Fruit fly (Drosophila melanogaster) whole organism, prepupa: ENCODE measurements around the gene CG12594.

Experiments used
- CG16779 ChIP-seq: fragments of 200-800 bp; sonication (Bioruptor generic); optimal IDR thresholded peaks from 3 replicates; lab custom pipeline; 2017; ENCODE audit warnings: missing biosample characterization, mild to moderate bottlenecking, missing genetic modification characterization
- CG7368 ChIP-seq: fragments of 200-800 bp; sonication (Bioruptor generic); optimal IDR thresholded peaks from 3 replicates; lab custom pipeline; 2016; ENCODE audit warnings: missing biosample characterization, missing genetic modification characterization
- CG8119 ChIP-seq: fragments of 200-800 bp; sonication (Bioruptor generic); IDR thresholded peaks from 3 replicates; pipeline ENCODE4 v1.3.6; 2022; ENCODE audit warnings: missing biosample characterization, missing genetic modification characterization
- CG8632 ChIP-seq: fragments of 200-800 bp; sonication (Bioruptor generic); optimal IDR thresholded peaks from 3 replicates; lab custom pipeline; 2016; ENCODE audit warnings: missing biosample characterization, missing genetic modification characterization
- Eip78C ChIP-seq: fragments of 200-800 bp; sonication (Bioruptor generic); peaks from one replicate; lab custom pipeline; 2016; ENCODE audit warnings: missing biosample characterization, missing genetic modification characterization
- Ets21C ChIP-seq: fragments of 200-800 bp; sonication (Bioruptor generic); optimal IDR thresholded peaks from 3 replicates; lab custom pipeline; 2016; ENCODE audit warnings: missing biosample characterization, missing genetic modification characterization
- Hr39 ChIP-seq: fragments of 200-800 bp; sonication (Bioruptor generic); optimal IDR thresholded peaks from 2 replicates; lab custom pipeline; 2016; ENCODE audit warnings: missing biosample characterization, missing genetic modification characterization
- Sox102F ChIP-seq: fragments of 200-800 bp; sonication (Bioruptor generic); optimal IDR thresholded peaks from 2 replicates; lab custom pipeline; 2016; ENCODE audit warnings: missing biosample characterization, mild to moderate bottlenecking, missing genetic modification characterization
- cyc ChIP-seq: fragments of 200-800 bp; sonication (Bioruptor generic); optimal IDR thresholded peaks from 3 replicates; lab custom pipeline; 2016; ENCODE audit warnings: missing biosample characterization, missing genetic modification characterization
- dac ChIP-seq: fragments of 200-800 bp; sonication (Bioruptor generic); optimal IDR thresholded peaks from 2 replicates; lab custom pipeline; 2017; ENCODE audit warnings: missing biosample characterization, mild to moderate bottlenecking, missing genetic modification characterization
- eg ChIP-seq: fragments of 200-800 bp; sonication (Bioruptor generic); IDR thresholded peaks from 3 replicates; pipeline ENCODE4 v1.3.6; 2022; ENCODE audit warnings: missing biosample characterization, missing genetic modification characterization
- net ChIP-seq: fragments of 200-800 bp; sonication (Bioruptor generic); optimal IDR thresholded peaks from 3 replicates; lab custom pipeline; 2016; ENCODE audit warnings: missing biosample characterization, missing genetic modification characterization
- vri ChIP-seq: fragments of 200-800 bp; sonication (Bioruptor generic); optimal IDR thresholded peaks from 3 replicates; lab custom pipeline; 2016; ENCODE audit warnings: missing biosample characterization, mild to moderate bottlenecking, missing genetic modification characterization

DNA sequence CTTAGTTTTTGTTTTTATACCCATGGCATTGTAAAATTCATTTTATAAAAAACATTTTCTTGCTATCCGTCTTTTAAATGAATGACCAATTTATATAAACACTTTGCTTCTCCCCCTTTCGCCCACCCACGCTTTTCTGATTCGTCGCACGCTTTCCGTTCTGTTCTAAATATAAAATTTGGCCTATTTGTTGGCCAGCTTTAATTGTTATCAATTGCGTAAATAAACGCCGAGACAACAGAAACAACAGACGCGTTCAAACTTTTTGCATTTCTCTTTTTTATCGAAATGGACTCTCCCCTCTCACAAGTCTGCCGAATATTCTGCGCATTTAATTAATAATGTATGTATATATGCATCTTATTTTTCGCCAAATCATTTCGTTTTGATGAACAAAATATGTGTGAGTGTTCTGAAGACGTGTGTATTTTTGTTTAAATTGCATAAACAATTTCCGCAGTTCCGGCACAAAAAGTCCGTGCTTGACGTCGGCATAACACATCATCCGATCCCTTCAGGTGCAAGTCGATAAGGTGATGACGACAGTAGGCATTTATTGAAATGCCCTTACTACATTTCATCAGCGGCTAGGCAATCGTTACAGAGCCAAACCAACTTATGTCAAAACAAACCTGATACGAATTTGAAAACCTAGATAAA is 35.8 kb downstream of the CG12594 start:
- TF ChIP-seq net (GFP tag; lab: Kevin White, UChicago) = no peak
- peak; percentile 18 for TF ChIP-seq Eip78C (GFP tag; lab: Kevin White, UChicago)
- TF ChIP-seq Sox102F = no peak
- no peak for TF ChIP-seq CG7368 (GFP tag; lab: Kevin White, UChicago)
- no peak for TF ChIP-seq CG8632
- no peak for TF ChIP-seq Hr39 (GFP tag; lab: Kevin White, UChicago)
- no peak for TF ChIP-seq Ets21C
- TF ChIP-seq vri (GFP tag; lab: Kevin White, UChicago) = peak; percentile 72
- TF ChIP-seq CG8119 (GFP tag; lab: Robert Waterston, UW) = no peak
- no peak for TF ChIP-seq dac
- TF ChIP-seq eg (GFP tag; lab: Robert Waterston, UW) = no peak
- no peak for TF ChIP-seq CG16779
- TF ChIP-seq cyc (GFP tag; lab: Kevin White, UChicago) = no peak
